Worm (Caenorhabditis elegans) whole organism, L4 larva: ENCODE measurements around the gene ref-2.

Experiments
- F26F4.8 ChIP-seq: fragments of 200-800 bp; sonication (Bioruptor generic); conservative IDR thresholded peaks from 2 replicates; pipeline ENCODE4 v1.3.6; 2022; ENCODE audit warnings: missing genetic modification characterization, missing compliant biosample characterization
- T20F7.1 ChIP-seq: fragments of 200-800 bp; sonication (Bioruptor generic); optimal IDR thresholded peaks from 2 replicates; lab custom pipeline; 2018; ENCODE audit warnings: mild to moderate bottlenecking, missing genetic modification characterization, missing compliant biosample characterization
- T26A8.4 ChIP-seq: fragments of 200-800 bp; sonication (Bioruptor generic); IDR thresholded peaks from 2 replicates; pipeline ENCODE4 v1.3.6; 2022; ENCODE audit warnings: missing genetic modification characterization, missing compliant biosample characterization
- Y48G9A.11 ChIP-seq: fragments of 200-800 bp; sonication (Bioruptor generic); IDR thresholded peaks from 2 replicates; pipeline ENCODE4 v1.3.6; 2022; ENCODE audit warnings: missing genetic modification reagents, missing genetic modification characterization, missing compliant biosample characterization
- Y5F2A.4 ChIP-seq: fragments of 200-800 bp; sonication (Bioruptor generic); optimal IDR thresholded peaks from 2 replicates; lab custom pipeline; 2018; ENCODE audit warnings: mild to moderate bottlenecking, missing genetic modification characterization, missing compliant biosample characterization
- aha-1 ChIP-seq: fragments of 150-350 bp; peaks from one replicate; lab custom pipeline; 2014; ENCODE audit warnings: missing biosample characterization, missing genetic modification characterization
- ama-1 ChIP-seq: fragments of 150-350 bp; optimal IDR thresholded peaks from 2 replicates; lab custom pipeline; 2014; ENCODE audit warnings: inconsistent platforms, mixed read lengths
- attf-4 ChIP-seq: sonication (generic microtip); optimal IDR thresholded peaks from 3 replicates; lab custom pipeline; 2017; ENCODE audit warnings: missing biosample characterization, missing genetic modification characterization
- ceh-28 ChIP-seq: fragments of 150-350 bp; optimal IDR thresholded peaks from 2 replicates; lab custom pipeline; 2014; ENCODE audit warnings: missing biosample characterization, missing genetic modification reagents, missing genetic modification characterization
- ceh-62 ChIP-seq: sonication (generic microtip); optimal IDR thresholded peaks from 2 replicates; lab custom pipeline; 2017; ENCODE audit warnings: missing biosample characterization, missing genetic modification characterization
- duxl-1 ChIP-seq: sonication (generic microtip); optimal IDR thresholded peaks from 2 replicates; lab custom pipeline; 2016; ENCODE audit warnings: mild to moderate bottlenecking, missing genetic modification characterization, moderate library complexity, missing compliant biosample characterization; ENCODE audit not compliant: poor library complexity
- dve-1 ChIP-seq: sonication (generic microtip); optimal IDR thresholded peaks from 2 replicates; lab custom pipeline; 2017; ENCODE audit warnings: antibody characterized with exemption, mild to moderate bottlenecking, missing genetic modification characterization, missing compliant biosample characterization; ENCODE audit not compliant: insufficient read depth
- egl-43 ChIP-seq: fragments of 200-800 bp; sonication (Bioruptor generic); IDR thresholded peaks from 2 replicates; pipeline ENCODE4 v1.3.6; 2022; ENCODE audit warnings: missing genetic modification reagents, missing genetic modification characterization, missing compliant biosample characterization
- fos-1 ChIP-seq: fragments of 150-350 bp; optimal IDR thresholded peaks from 2 replicates; lab custom pipeline; 2014; ENCODE audit warnings: missing biosample characterization, missing genetic modification characterization
- hlh-11 ChIP-seq: fragments of 200-800 bp; sonication (Bioruptor generic); optimal IDR thresholded peaks from 2 replicates; lab custom pipeline; 2018; ENCODE audit warnings: mild to moderate bottlenecking, missing genetic modification characterization, missing compliant biosample characterization
- hlh-30 ChIP-seq: sonication (generic microtip); optimal IDR thresholded peaks from 2 replicates; lab custom pipeline; 2017; ENCODE audit warnings: antibody characterized with exemption, mild to moderate bottlenecking, missing genetic modification characterization, missing compliant biosample characterization; ENCODE audit not compliant: insufficient read depth
- jun-1 ChIP-seq: fragments of 150-350 bp; optimal IDR thresholded peaks from 2 replicates; lab custom pipeline; 2014; ENCODE audit warnings: missing biosample characterization, missing genetic modification reagents, missing genetic modification characterization
- lin-1 ChIP-seq: fragments of 200-800 bp; sonication (Bioruptor generic); IDR thresholded peaks from 2 replicates; pipeline ENCODE4 v1.3.6; 2022; ENCODE audit warnings: missing genetic modification reagents, missing genetic modification characterization, missing compliant biosample characterization
- lir-3 ChIP-seq: sonication (generic microtip); optimal IDR thresholded peaks from 2 replicates; lab custom pipeline; 2016; ENCODE audit warnings: mild to moderate bottlenecking, missing genetic modification characterization, missing compliant biosample characterization
- mdt-29 ChIP-seq: fragments of 200-800 bp; sonication (Bioruptor generic); IDR thresholded peaks from 2 replicates; pipeline ENCODE4 v1.3.6; 2022; ENCODE audit warnings: missing genetic modification reagents, missing genetic modification characterization, missing compliant biosample characterization
- mep-1 ChIP-seq: fragments of 150-350 bp; sonication (generic microtip); optimal IDR thresholded peaks from 3 replicates; lab custom pipeline; 2014; ENCODE audit warnings: missing biosample characterization, missing genetic modification characterization
- mxl-2 ChIP-seq: fragments of 200-800 bp; sonication (Bioruptor generic); conservative IDR thresholded peaks from 2 replicates; pipeline ENCODE4 v1.3.6; 2022; ENCODE audit warnings: missing genetic modification reagents, missing genetic modification characterization, missing compliant biosample characterization
- mxl-3 ChIP-seq: fragments of 200-800 bp; sonication (Bioruptor generic); optimal IDR thresholded peaks from 2 replicates; lab custom pipeline; 2018; ENCODE audit warnings: mild to moderate bottlenecking, missing genetic modification characterization, missing compliant biosample characterization
- nhr-11 ChIP-seq: fragments of 150-350 bp; optimal IDR thresholded peaks from 2 replicates; lab custom pipeline; 2014; ENCODE audit warnings: missing biosample characterization, missing genetic modification characterization
- nhr-111 ChIP-seq: fragments of 200-800 bp; sonication (Bioruptor generic); optimal IDR thresholded peaks from 2 replicates; lab custom pipeline; 2018; ENCODE audit warnings: mild to moderate bottlenecking, missing genetic modification characterization, missing compliant biosample characterization
- pqm-1 ChIP-seq: sonication (generic microtip); optimal IDR thresholded peaks from 2 replicates; lab custom pipeline; 2017; ENCODE audit warnings: missing biosample characterization, missing genetic modification characterization
- sdz-12 ChIP-seq: fragments of 200-800 bp; sonication (Bioruptor generic); optimal IDR thresholded peaks from 2 replicates; lab custom pipeline; 2018; ENCODE audit warnings: mild to moderate bottlenecking, missing genetic modification characterization, missing compliant biosample characterization
- set-16 ChIP-seq: fragments of 200-800 bp; sonication (Bioruptor generic); IDR thresholded peaks from 2 replicates; pipeline ENCODE4 v1.3.6; 2022; ENCODE audit warnings: missing genetic modification reagents, missing genetic modification characterization, missing compliant biosample characterization
- snpc-1.2 ChIP-seq: fragments of 200-800 bp; sonication (Bioruptor generic); IDR thresholded peaks from 2 replicates; pipeline ENCODE4 v1.3.6; 2022; ENCODE audit warnings: missing genetic modification reagents, missing genetic modification characterization, missing compliant biosample characterization
- spr-3 ChIP-seq: fragments of 200-800 bp; sonication (Bioruptor generic); optimal IDR thresholded peaks from 2 replicates; lab custom pipeline; 2018; ENCODE audit warnings: mild to moderate bottlenecking, missing genetic modification characterization, missing compliant biosample characterization
- tag-97 ChIP-seq: fragments of 200-800 bp; sonication (Bioruptor generic); IDR thresholded peaks from 2 replicates; pipeline ENCODE4 v1.3.6; 2022; ENCODE audit warnings: missing genetic modification characterization, missing compliant biosample characterization
- zag-1 ChIP-seq: fragments of 150-350 bp; optimal IDR thresholded peaks from 2 replicates; lab custom pipeline; 2014; ENCODE audit warnings: missing biosample characterization, missing genetic modification characterization
- zip-11 ChIP-seq: fragments of 200-800 bp; sonication (Bioruptor generic); IDR thresholded peaks from 2 replicates; pipeline ENCODE4 v1.3.6; 2022; ENCODE audit warnings: missing genetic modification characterization, missing compliant biosample characterization
- zip-2 ChIP-seq: fragments of 150-350 bp; optimal IDR thresholded peaks from 2 replicates; lab custom pipeline; 2014; ENCODE audit warnings: missing biosample characterization, missing genetic modification characterization
- ztf-11 ChIP-seq: fragments of 150-350 bp; optimal IDR thresholded peaks from 2 replicates; lab custom pipeline; 2014; ENCODE audit warnings: missing biosample characterization, missing genetic modification characterization

The ref-2 gene

DNA sequence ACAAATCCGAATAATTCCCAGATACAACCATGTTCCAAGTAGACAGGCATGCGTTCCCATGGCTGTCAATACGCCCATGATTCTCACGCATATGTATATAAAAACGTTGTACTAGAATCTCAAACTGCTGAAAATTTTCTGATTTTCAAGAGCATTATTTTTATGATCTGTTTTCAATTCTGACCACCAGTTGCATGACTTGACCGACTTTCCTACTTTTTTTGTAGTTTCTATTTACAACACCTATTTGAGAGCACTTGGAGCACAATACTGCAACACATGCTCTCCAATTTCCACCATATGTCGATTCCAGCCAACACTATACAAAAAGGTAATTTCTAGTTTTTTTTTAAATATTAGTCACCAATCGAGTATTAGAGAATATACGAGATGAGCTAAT, at the start of gene ref-2:
TSS of gene ref-2 (plus strand) at position 301 of the 400 bp plus-strand sequence.
- TF ChIP-seq T26A8.4 (GFP tag; lab: Robert Waterston, UW) (no peak), mxl-2 (GFP tag; lab: Robert Waterston, UW) (no peak), F26F4.8 (GFP tag; lab: Robert Waterston, UW) (no peak), snpc-1.2 (GFP tag; lab: Robert Waterston, UW) (no peak), ama-1 (lab: Kevin White, UChicago) (no peak), egl-43 (GFP tag; lab: Robert Waterston, UW) (no peak), lin-1 (GFP tag; lab: Robert Waterston, UW) (no peak)

DNA sequence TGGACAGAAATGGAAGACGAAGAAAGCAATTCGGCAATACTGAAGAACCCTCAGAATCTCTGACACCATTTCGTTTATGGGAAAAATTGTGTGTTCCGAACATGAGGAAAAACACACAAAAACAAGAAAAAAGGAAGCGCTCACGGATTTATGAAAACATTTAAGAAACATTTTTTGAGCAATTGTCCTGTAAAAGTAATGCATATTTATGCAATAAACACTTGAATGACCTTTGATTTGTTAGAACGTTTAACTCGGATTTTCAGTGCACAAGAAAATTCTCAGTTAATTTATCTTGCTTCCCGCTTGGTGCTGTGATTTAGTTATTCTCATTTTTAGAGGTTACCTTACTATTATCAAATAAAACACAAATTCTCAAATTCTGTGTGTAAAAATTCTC, 40.2 kb upstream of the ref-2 start:
- no peak for TF ChIP-seq zip-11 (GFP tag; lab: Robert Waterston, UW)
- TF ChIP-seq aha-1 (tag; lab: Kevin White, UChicago): peak; percentile 70

DNA sequence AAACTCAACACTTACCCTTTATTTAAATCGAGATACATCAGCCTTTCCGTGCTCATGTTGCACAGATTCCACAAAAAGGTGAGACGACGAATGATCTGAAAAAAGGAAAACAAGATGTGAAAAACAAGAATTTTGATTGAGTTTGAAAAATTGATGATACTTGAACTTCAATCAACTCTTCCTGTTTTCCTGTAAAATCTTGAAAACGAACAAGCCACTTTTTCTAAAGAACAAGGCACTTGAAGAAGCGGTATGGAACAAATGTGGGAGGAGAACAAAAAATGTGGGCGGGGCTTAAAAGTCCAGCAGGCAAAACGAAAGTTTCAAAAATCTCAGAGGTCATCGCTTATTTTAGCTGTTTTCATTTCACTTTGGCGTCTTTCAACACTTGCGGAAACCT, 37.0 kb upstream of the ref-2 start, which contains the start of gene kvs-1:
TSS of gene kvs-1 (minus strand) at position 101 of the 400 bp plus-strand sequence.
- TF ChIP-seq T20F7.1: no peak
- no peak for TF ChIP-seq nhr-11 (tag; lab: Kevin White, UChicago)
- no peak for TF ChIP-seq duxl-1 (tag; lab: Kevin White, UChicago)

DNA sequence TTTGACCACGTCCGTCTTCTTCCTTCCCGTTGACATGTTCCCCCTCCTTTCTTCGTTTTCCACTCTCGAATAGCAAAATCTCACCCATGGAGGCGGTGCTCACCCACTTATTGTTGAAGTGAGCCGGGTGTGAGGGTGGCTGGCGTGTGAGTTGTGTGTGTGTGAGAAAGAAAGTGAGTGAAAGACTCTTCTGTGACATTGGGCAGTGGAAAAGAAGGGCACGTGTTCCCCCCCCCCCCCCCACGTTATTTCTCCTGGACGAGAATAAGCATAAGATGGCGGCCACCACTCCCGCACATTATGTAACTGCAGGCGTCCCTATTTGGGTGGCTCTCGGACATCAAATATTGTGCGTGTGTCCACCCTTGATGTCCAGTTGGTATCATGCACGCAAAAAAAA, 33.9 kb upstream of the ref-2 start:
- peak; percentile 20 for TF ChIP-seq hlh-30 (tag; lab: Kevin White, UChicago)
- TF ChIP-seq aha-1 (tag; lab: Kevin White, UChicago): peak; percentile 48
- TF ChIP-seq zip-2: no peak
- no peak for TF ChIP-seq ztf-11
- no peak for TF ChIP-seq lir-3 (tag; lab: Kevin White, UChicago)
- TF ChIP-seq Y48G9A.11 (GFP tag; lab: Robert Waterston, UW): no peak
- no peak for TF ChIP-seq zag-1 (tag; lab: Kevin White, UChicago)
- TF ChIP-seq mxl-3 (GFP tag; lab: Kevin White, UChicago): no peak
- TF ChIP-seq ceh-28 (tag; lab: Kevin White, UChicago): no peak
- TF ChIP-seq mdt-29: no peak
- no peak for TF ChIP-seq duxl-1 (tag; lab: Kevin White, UChicago)
- TF ChIP-seq pqm-1 (tag; lab: Kevin White, UChicago): no peak
- no peak for TF ChIP-seq Y5F2A.4 (GFP tag; lab: Kevin White, UChicago)
- no peak for TF ChIP-seq hlh-11
- no peak for TF ChIP-seq dve-1 (tag; lab: Kevin White, UChicago)
- no peak for TF ChIP-seq attf-4
- no peak for TF ChIP-seq jun-1 (tag; lab: Kevin White, UChicago)

DNA sequence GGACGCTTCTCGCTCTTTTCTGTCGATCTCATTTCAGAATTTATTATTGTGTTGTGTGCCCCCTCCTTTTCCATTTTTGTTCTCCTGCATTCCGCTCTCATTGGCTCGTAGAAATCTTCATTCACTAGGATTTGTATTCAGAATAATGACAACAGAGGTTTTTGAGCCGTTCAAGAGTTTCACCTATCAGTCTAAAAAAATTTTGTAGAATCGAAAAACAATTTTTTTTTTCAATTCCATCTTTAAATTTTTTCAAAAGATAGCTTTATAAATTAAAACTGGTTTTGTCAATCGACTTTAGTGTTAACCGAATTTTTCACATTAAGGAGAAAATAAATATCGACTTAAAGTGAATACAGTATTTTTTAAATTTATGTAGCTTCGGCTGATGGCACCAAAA, 33.4 kb upstream of the ref-2 start, which contains the start of gene K09F5.4:
TSS of gene K09F5.4 (minus strand) at position 101 of the 400 bp plus-strand sequence.
- no peak for TF ChIP-seq tag-97 (GFP tag; lab: Robert Waterston, UW)
- TF ChIP-seq fos-1: no peak
- TF ChIP-seq T20F7.1: no peak
- TF ChIP-seq mep-1 (tag; lab: Kevin White, UChicago): no peak
- TF ChIP-seq spr-3 (GFP tag; lab: Kevin White, UChicago): no peak
- TF ChIP-seq sdz-12: no peak
- TF ChIP-seq pqm-1 (tag; lab: Kevin White, UChicago): no peak
- TF ChIP-seq ceh-62: no peak
- TF ChIP-seq nhr-111 (GFP tag; lab: Kevin White, UChicago): no peak
- no peak for TF ChIP-seq Y48G9A.11 (GFP tag; lab: Robert Waterston, UW)
- TF ChIP-seq set-16: no peak
- TF ChIP-seq, all 104 proteins: peak for 0
